Fruit fly (Drosophila melanogaster): ENCODE data around the gene CG11342.

dm6 chr3L:4340227-4340626 is 27.0 kb downstream of the CG11342 start:
- TF ChIP-seq CG10348 (GFP tag; IDR thresholded peaks at IDR 0.05) (no peak), CG34367 (tag; optimal IDR thresholded peaks at IDR 0.05) (no peak), EcR (GFP tag; optimal IDR thresholded peaks at IDR 0.05) (no peak), Ets98B (GFP tag; IDR thresholded peaks at IDR 0.05) (no peak), CG17806 (tag; optimal IDR thresholded peaks at IDR 0.05) (no peak), CG13204 (GFP tag; optimal IDR thresholded peaks at IDR 0.05) (no peak), Snoo (tag; optimal IDR thresholded peaks at IDR 0.05) (no peak), CG32121 (GFP tag; IDR thresholded peaks at IDR 0.05) (no peak), CG8159 (tag; optimal IDR thresholded peaks at IDR 0.05) (no peak), Pif1B (GFP tag; optimal IDR thresholded peaks at IDR 0.05) (no peak)
